Fruit fly (Drosophila melanogaster) whole organism, pupa: ENCODE data around the gene Dhc16F.

Experiments
- CG10348 ChIP-seq: fragments of 200-800 bp; sonication (Bioruptor generic); IDR thresholded peaks from 2 replicates; pipeline ENCODE4 v1.3.6; 2022; ENCODE audit warnings: missing biosample characterization, missing genetic modification characterization
- CG12605 ChIP-seq: fragments of 200-800 bp; sonication (Bioruptor generic); IDR thresholded peaks from 2 replicates; pipeline ENCODE4 v1.3.6; 2022; ENCODE audit warnings: missing biosample characterization, missing genetic modification characterization
- CG13204 ChIP-seq: fragments of 200-800 bp; sonication (Bioruptor generic); optimal IDR thresholded peaks from 2 replicates; lab custom pipeline; 2018; ENCODE audit warnings: missing biosample characterization, mild to moderate bottlenecking, missing genetic modification characterization, moderate library complexity
- CG14655 ChIP-seq: fragments of 200-800 bp; sonication (Bioruptor generic); optimal IDR thresholded peaks from 3 replicates; lab custom pipeline; 2017; ENCODE audit warnings: mild to moderate bottlenecking, missing biosample characterization, missing genetic modification reagents, missing genetic modification characterization
- CG15710 ChIP-seq: fragments of 200-800 bp; sonication (Bioruptor generic); optimal IDR thresholded peaks from 2 replicates; lab custom pipeline; 2018; ENCODE audit warnings: missing biosample characterization, mild to moderate bottlenecking, missing genetic modification characterization, moderate library complexity
- CG17806 ChIP-seq: fragments of 200-800 bp; sonication (Bioruptor generic); optimal IDR thresholded peaks from 2 replicates; lab custom pipeline; 2018; ENCODE audit warnings: missing biosample characterization, mild to moderate bottlenecking, missing genetic modification characterization, moderate library complexity
- CG32121 ChIP-seq: fragments of 200-800 bp; sonication (Bioruptor generic); IDR thresholded peaks from 2 replicates; pipeline ENCODE4 v1.3.6; 2022; ENCODE audit warnings: missing biosample characterization, missing genetic modification characterization
- CG34367 ChIP-seq: fragments of 200-800 bp; sonication (Bioruptor generic); optimal IDR thresholded peaks from 2 replicates; lab custom pipeline; 2018; ENCODE audit warnings: missing biosample characterization, mild to moderate bottlenecking, missing genetic modification characterization
- CG4496 ChIP-seq: fragments of 200-800 bp; sonication (Bioruptor generic); IDR thresholded peaks from 3 replicates; pipeline ENCODE4 v1.3.6; 2022; ENCODE audit warnings: missing biosample characterization, missing genetic modification characterization
- CG8159 ChIP-seq: fragments of 200-800 bp; sonication (Bioruptor generic); optimal IDR thresholded peaks from 3 replicates; lab custom pipeline; 2018; ENCODE audit warnings: missing biosample characterization, mild to moderate bottlenecking, missing genetic modification characterization, moderate library complexity
- CG8301 ChIP-seq: fragments of 200-800 bp; sonication (Bioruptor generic); optimal IDR thresholded peaks from 2 replicates; lab custom pipeline; 2018; ENCODE audit warnings: missing biosample characterization, mild to moderate bottlenecking, missing genetic modification characterization
- CG9948 ChIP-seq: fragments of 200-800 bp; sonication (Bioruptor generic); optimal IDR thresholded peaks from 2 replicates; lab custom pipeline; 2018; ENCODE audit warnings: missing biosample characterization, mild to moderate bottlenecking, missing genetic modification characterization, moderate library complexity
- D1 ChIP-seq: fragments of 200-800 bp; sonication (Bioruptor generic); optimal IDR thresholded peaks from 2 replicates; lab custom pipeline; 2018; ENCODE audit warnings: missing biosample characterization, mild to moderate bottlenecking, missing genetic modification characterization, moderate library complexity
- EcR ChIP-seq: fragments of 200-800 bp; sonication (Bioruptor generic); optimal IDR thresholded peaks from 3 replicates; lab custom pipeline; 2019; ENCODE audit warnings: missing biosample characterization, missing genetic modification characterization, mild to moderate bottlenecking, moderate library complexity, missing genetic modification reagents
- Ets98B ChIP-seq: fragments of 200-800 bp; sonication (Bioruptor generic); IDR thresholded peaks from 2 replicates; pipeline ENCODE4 v1.3.6; 2022; ENCODE audit warnings: missing biosample characterization, missing genetic modification characterization
- Pif1A ChIP-seq: fragments of 200-800 bp; sonication (Bioruptor generic); optimal IDR thresholded peaks from 3 replicates; lab custom pipeline; 2016; ENCODE audit warnings: missing biosample characterization, missing genetic modification characterization
- Pif1B ChIP-seq: fragments of 200-800 bp; sonication (Bioruptor generic); optimal IDR thresholded peaks from 3 replicates; lab custom pipeline; 2016; ENCODE audit warnings: missing biosample characterization, missing genetic modification characterization
- Snoo ChIP-seq: fragments of 200-800 bp; sonication (Bioruptor generic); optimal IDR thresholded peaks from 3 replicates; lab custom pipeline; 2017; ENCODE audit warnings: missing biosample characterization, mild to moderate bottlenecking, missing genetic modification characterization, inconsistent platforms
- fd96Ca ChIP-seq: fragments of 200-800 bp; sonication (Bioruptor generic); IDR thresholded peaks from 3 replicates; pipeline ENCODE4 v1.3.6; 2022; ENCODE audit warnings: missing biosample characterization, missing genetic modification characterization
- gl ChIP-seq: fragments of 200-800 bp; sonication (Bioruptor generic); optimal IDR thresholded peaks from 2 replicates; lab custom pipeline; 2018; ENCODE audit warnings: missing biosample characterization, mild to moderate bottlenecking, missing genetic modification characterization
- rn ChIP-seq: fragments of 200-800 bp; sonication (Bioruptor generic); IDR thresholded peaks from 2 replicates; pipeline ENCODE4 v1.3.6; 2022; ENCODE audit warnings: missing biosample characterization, missing genetic modification characterization

The Dhc16F gene

dm6 chrX:18101098-18101711 is 36.9 kb downstream of the Dhc16F start, which contains the start of gene Mvb12:
Gene Mvb12 (minus strand): TSS chrX:18101314.
- TF ChIP-seq fd96Ca (GFP tag; lab: Robert Waterston, UW), result no peak
- TF ChIP-seq CG32121, result no peak
- TF ChIP-seq CG12605 (GFP tag; lab: Robert Waterston, UW), result no peak
- TF ChIP-seq CG8301 (tag; lab: Kevin White, UChicago), result no peak
- TF ChIP-seq CG9948 (tag; lab: Kevin White, UChicago), result no peak
- TF ChIP-seq D1 (tag; lab: Kevin White, UChicago), result no peak

dm6 chrX:18101778-18102177 is 37.5 kb downstream of the Dhc16F start, which contains the start of gene Taf8:
Gene Taf8 (plus strand): TSS chrX:18101970.
- TF ChIP-seq D1 (tag; lab: Kevin White, UChicago) (no peak), CG17806 (no peak), CG12605 (GFP tag; lab: Robert Waterston, UW) (no peak), gl (no peak), EcR (GFP tag; lab: Kevin White, UChicago) (no peak), CG32121 (no peak), Pif1A (GFP tag; lab: Kevin White, UChicago) (no peak), Snoo (tag; lab: Kevin White, UChicago) (no peak), CG8159 (no peak), fd96Ca (GFP tag; lab: Robert Waterston, UW) (no peak), CG14655 (no peak), CG15710 (no peak), CG34367 (no peak), rn (no peak), CG13204 (GFP tag; lab: Kevin White, UChicago) (no peak), CG10348 (GFP tag; lab: Robert Waterston, UW) (no peak)

- TF ChIP-seq CG17806 (no peak), CG4496 (GFP tag; lab: Robert Waterston, UW) (no peak), D1 (tag; lab: Kevin White, UChicago) (no peak), CG14655 (no peak), CG10348 (GFP tag; lab: Robert Waterston, UW) (no peak), gl (no peak), fd96Ca (GFP tag; lab: Robert Waterston, UW) (no peak), CG9948 (tag; lab: Kevin White, UChicago) (no peak), CG34367 (no peak), Ets98B (no peak), Pif1B (GFP tag; lab: Kevin White, UChicago) (no peak), EcR (GFP tag; lab: Kevin White, UChicago) (no peak), CG8159 (no peak), CG12605 (GFP tag; lab: Robert Waterston, UW) (no peak), rn (no peak), CG32121 (no peak), CG15710 (no peak), CG13204 (GFP tag; lab: Kevin White, UChicago) (no peak)
Measured at dm6 chrX:18103353-18103752, 39.1 kb downstream of the Dhc16F start, which contains the start of gene CG7135. Gene CG7135 (plus strand): TSS chrX:18103653.

dm6 chrX:18106686-18107085 is 42.4 kb downstream of the Dhc16F start:
- no peak for TF ChIP-seq EcR (GFP tag; lab: Kevin White, UChicago)
- TF ChIP-seq CG9948 (tag; lab: Kevin White, UChicago), result no peak
- TF ChIP-seq fd96Ca (GFP tag; lab: Robert Waterston, UW), result no peak
- no peak for TF ChIP-seq Snoo (tag; lab: Kevin White, UChicago)
- no peak for TF ChIP-seq Ets98B
- TF ChIP-seq CG32121, result no peak
- no peak for TF ChIP-seq CG17806
- TF ChIP-seq gl, result no peak
- no peak for TF ChIP-seq CG34367
- no peak for TF ChIP-seq CG10348 (GFP tag; lab: Robert Waterston, UW)
- no peak for TF ChIP-seq CG8159
- no peak for TF ChIP-seq CG14655

dm6 chrX:18108676-18109075 is 44.4 kb downstream of the Dhc16F start:
- TF ChIP-seq CG12605 (GFP tag; lab: Robert Waterston, UW) (no peak), CG4496 (GFP tag; lab: Robert Waterston, UW) (no peak), fd96Ca (GFP tag; lab: Robert Waterston, UW) (no peak), Pif1B (GFP tag; lab: Kevin White, UChicago) (no peak), CG10348 (GFP tag; lab: Robert Waterston, UW) (no peak), CG17806 (no peak), CG14655 (no peak), Snoo (tag; lab: Kevin White, UChicago) (no peak), CG32121 (no peak), CG8301 (tag; lab: Kevin White, UChicago) (no peak), Pif1A (GFP tag; lab: Kevin White, UChicago) (no peak), CG34367 (no peak), CG15710 (no peak), D1 (tag; lab: Kevin White, UChicago) (no peak), CG9948 (tag; lab: Kevin White, UChicago) (no peak), gl (no peak), CG13204 (GFP tag; lab: Kevin White, UChicago) (no peak), rn (no peak), Ets98B (no peak)

dm6 chrX:18114770-18115169 is 50.5 kb downstream of the Dhc16F start:
- TF ChIP-seq rn (no peak), gl (no peak)
